Worm (Caenorhabditis elegans) whole organism, L4 larva: Measurements from ENCODE around the gene K09F6.7.

ENCODE experiments used
- F26F4.8 ChIP-seq: fragments of 200-800 bp; sonication (Bioruptor generic); conservative IDR thresholded peaks from 2 replicates; pipeline ENCODE4 v1.3.6; 2022; ENCODE audit warnings: missing genetic modification characterization, missing compliant biosample characterization
- Y5F2A.4 ChIP-seq: fragments of 200-800 bp; sonication (Bioruptor generic); optimal IDR thresholded peaks from 2 replicates; lab custom pipeline; 2018; ENCODE audit warnings: mild to moderate bottlenecking, missing genetic modification characterization, missing compliant biosample characterization
- arid-1 ChIP-seq: fragments of 200-800 bp; sonication (Bioruptor generic); conservative IDR thresholded peaks from 2 replicates; pipeline ENCODE4 v1.3.6; 2022; ENCODE audit warnings: missing genetic modification reagents, missing genetic modification characterization, missing compliant biosample characterization
- attf-4 ChIP-seq: sonication (generic microtip); optimal IDR thresholded peaks from 3 replicates; lab custom pipeline; 2017; ENCODE audit warnings: missing biosample characterization, missing genetic modification characterization
- ceh-32 ChIP-seq: sonication (generic microtip); optimal IDR thresholded peaks from 2 replicates; lab custom pipeline; 2016; ENCODE audit warnings: mild to moderate bottlenecking, missing genetic modification characterization, missing compliant biosample characterization; ENCODE audit not compliant: poor library complexity
- ceh-44 ChIP-seq: fragments of 200-800 bp; sonication (Bioruptor generic); IDR thresholded peaks from 2 replicates; pipeline ENCODE4 v1.3.6; 2022; ENCODE audit warnings: missing genetic modification reagents, missing genetic modification characterization, missing compliant biosample characterization
- ces-1 ChIP-seq: fragments of 150-350 bp; sonication (generic microtip); optimal IDR thresholded peaks from 4 replicates; lab custom pipeline; 2014; ENCODE audit warnings: missing biosample characterization, missing genetic modification reagents, missing genetic modification characterization
- ctbp-1 ChIP-seq: fragments of 200-800 bp; sonication (Bioruptor generic); IDR thresholded peaks from 2 replicates; pipeline ENCODE4 v1.3.6; 2022; ENCODE audit warnings: missing genetic modification reagents, missing genetic modification characterization, missing compliant biosample characterization
- daf-16 ChIP-seq, 3 experiments: sonication (generic microtip); optimal IDR thresholded peaks; 2 replicates each; lab custom pipeline; 2016 to 2017; ENCODE audit warnings: missing genetic modification characterization in 3 of 3, missing genetic modification reagents in 3 of 3, mild to moderate bottlenecking in 2 of 3, missing compliant biosample characterization in 2 of 3, missing biosample characterization in 1 of 3, moderate library complexity in 1 of 3
- daf-8 ChIP-seq: fragments of 200-800 bp; sonication (Bioruptor generic); IDR thresholded peaks from 2 replicates; pipeline ENCODE4 v1.3.6; 2022; ENCODE audit warnings: missing genetic modification characterization, missing compliant biosample characterization
- dmd-6 ChIP-seq: fragments of 200-800 bp; sonication (Bioruptor generic); IDR thresholded peaks from 2 replicates; pipeline ENCODE4 v1.3.6; 2022; ENCODE audit warnings: missing genetic modification reagents, missing genetic modification characterization, missing compliant biosample characterization
- dmd-9 ChIP-seq: fragments of 200-800 bp; sonication (Bioruptor generic); IDR thresholded peaks from 2 replicates; pipeline ENCODE4 v1.3.6; 2022; ENCODE audit warnings: missing genetic modification reagents, missing genetic modification characterization, missing compliant biosample characterization
- duxl-1 ChIP-seq: sonication (generic microtip); optimal IDR thresholded peaks from 2 replicates; lab custom pipeline; 2016; ENCODE audit warnings: mild to moderate bottlenecking, missing genetic modification characterization, moderate library complexity, missing compliant biosample characterization; ENCODE audit not compliant: poor library complexity
- dve-1 ChIP-seq: sonication (generic microtip); optimal IDR thresholded peaks from 2 replicates; lab custom pipeline; 2017; ENCODE audit warnings: antibody characterized with exemption, mild to moderate bottlenecking, missing genetic modification characterization, missing compliant biosample characterization; ENCODE audit not compliant: insufficient read depth
- hif-1 ChIP-seq, 2 experiments: sonication (generic microtip); optimal IDR thresholded peaks; 2 replicates each; lab custom pipeline; 2016 to 2017; ENCODE audit warnings: missing compliant biosample characterization in 2 of 2, missing genetic modification characterization in 2 of 2, missing genetic modification reagents in 2 of 2, missing genotype in 2 of 2, mild to moderate bottlenecking in 1 of 2
- hlh-11 ChIP-seq: fragments of 200-800 bp; sonication (Bioruptor generic); optimal IDR thresholded peaks from 2 replicates; lab custom pipeline; 2018; ENCODE audit warnings: mild to moderate bottlenecking, missing genetic modification characterization, missing compliant biosample characterization
- hlh-30 ChIP-seq: sonication (generic microtip); optimal IDR thresholded peaks from 2 replicates; lab custom pipeline; 2017; ENCODE audit warnings: antibody characterized with exemption, mild to moderate bottlenecking, missing genetic modification characterization, missing compliant biosample characterization; ENCODE audit not compliant: insufficient read depth
- lin-1 ChIP-seq: fragments of 200-800 bp; sonication (Bioruptor generic); IDR thresholded peaks from 2 replicates; pipeline ENCODE4 v1.3.6; 2022; ENCODE audit warnings: missing genetic modification reagents, missing genetic modification characterization, missing compliant biosample characterization
- lir-3 ChIP-seq: sonication (generic microtip); optimal IDR thresholded peaks from 2 replicates; lab custom pipeline; 2016; ENCODE audit warnings: mild to moderate bottlenecking, missing genetic modification characterization, missing compliant biosample characterization
- mdt-29 ChIP-seq: fragments of 200-800 bp; sonication (Bioruptor generic); IDR thresholded peaks from 2 replicates; pipeline ENCODE4 v1.3.6; 2022; ENCODE audit warnings: missing genetic modification reagents, missing genetic modification characterization, missing compliant biosample characterization
- mxl-2 ChIP-seq: fragments of 200-800 bp; sonication (Bioruptor generic); conservative IDR thresholded peaks from 2 replicates; pipeline ENCODE4 v1.3.6; 2022; ENCODE audit warnings: missing genetic modification reagents, missing genetic modification characterization, missing compliant biosample characterization
- nhr-28 ChIP-seq: fragments of 150-350 bp; optimal IDR thresholded peaks from 2 replicates; lab custom pipeline; 2014; ENCODE audit warnings: missing biosample characterization, missing genetic modification characterization
- nhr-48 ChIP-seq: sonication (generic microtip); optimal IDR thresholded peaks from 2 replicates; lab custom pipeline; 2016; ENCODE audit warnings: mild to moderate bottlenecking, missing genetic modification characterization, missing compliant biosample characterization
- nhr-76 ChIP-seq: fragments of 150-350 bp; optimal IDR thresholded peaks from 2 replicates; lab custom pipeline; 2014; ENCODE audit warnings: missing biosample characterization, missing genetic modification characterization
- pqm-1 ChIP-seq: sonication (generic microtip); optimal IDR thresholded peaks from 2 replicates; lab custom pipeline; 2017; ENCODE audit warnings: missing biosample characterization, missing genetic modification characterization
- set-16 ChIP-seq: fragments of 200-800 bp; sonication (Bioruptor generic); IDR thresholded peaks from 2 replicates; pipeline ENCODE4 v1.3.6; 2022; ENCODE audit warnings: missing genetic modification reagents, missing genetic modification characterization, missing compliant biosample characterization
- snpc-1.2 ChIP-seq: fragments of 200-800 bp; sonication (Bioruptor generic); IDR thresholded peaks from 2 replicates; pipeline ENCODE4 v1.3.6; 2022; ENCODE audit warnings: missing genetic modification reagents, missing genetic modification characterization, missing compliant biosample characterization
- unc-130 ChIP-seq: sonication (generic microtip); optimal IDR thresholded peaks from 2 replicates; lab custom pipeline; 2016; ENCODE audit warnings: missing genetic modification reagents, missing genetic modification characterization, missing compliant biosample characterization
- unc-39 ChIP-seq: sonication (generic microtip); optimal IDR thresholded peaks from 2 replicates; lab custom pipeline; 2017; ENCODE audit warnings: missing biosample characterization, missing genetic modification characterization
- unc-62 ChIP-seq, 3 experiments: fragments of 150-350 bp in 1 of 3; sonication (generic microtip); optimal IDR thresholded peaks in 2 of 3; peaks in 1 of 3; 1 replicate in 1 of 3; 2 replicates in 2 of 3; lab custom pipeline; 2014 to 2017; ENCODE audit warnings: missing biosample characterization in 3 of 3, missing genetic modification characterization in 3 of 3, missing genetic modification reagents in 3 of 3, missing genotype in 1 of 3
- zfp-3 ChIP-seq: fragments of 200-800 bp; sonication (Bioruptor generic); conservative IDR thresholded peaks from 2 replicates; pipeline ENCODE4 v1.3.6; 2022; ENCODE audit warnings: missing genetic modification reagents, missing genetic modification characterization, missing compliant biosample characterization
- ztf-11 ChIP-seq: fragments of 150-350 bp; optimal IDR thresholded peaks from 2 replicates; lab custom pipeline; 2014; ENCODE audit warnings: missing biosample characterization, missing genetic modification characterization

K09F6.7 gene

DNA sequence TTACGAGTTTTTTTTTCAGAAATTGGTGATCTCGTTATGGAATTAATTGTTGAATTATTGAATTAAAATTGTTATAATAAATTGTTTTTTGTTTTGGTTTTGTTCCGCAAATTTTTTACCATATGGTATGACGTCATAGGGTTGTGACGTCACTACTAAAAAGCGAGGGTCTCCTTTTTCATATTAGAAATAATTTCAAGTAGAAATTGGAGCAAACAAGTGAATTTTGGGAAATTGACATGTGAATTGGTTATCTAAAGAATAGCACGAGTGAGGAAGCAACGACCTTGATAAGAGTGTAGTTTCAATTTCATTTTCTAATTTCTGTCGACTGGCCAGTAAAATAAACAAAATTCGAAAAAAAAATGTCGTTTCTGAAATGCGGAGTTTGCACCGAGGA, 43.6 kb upstream of the K09F6.7 start, which contains the start of gene F43C11.7 (continued):
- TF ChIP-seq dmd-9 (GFP tag; lab: Robert Waterston, UW) (no peak), lir-3 (tag; lab: Kevin White, UChicago) (no peak), attf-4 (tag; lab: Kevin White, UChicago) (no peak), daf-8 (GFP tag; lab: Robert Waterston, UW) (no peak), snpc-1.2 (GFP tag; lab: Robert Waterston, UW) (no peak), set-16 (GFP tag; lab: Robert Waterston, UW) (no peak), duxl-1 (no peak), hif-1 (tag; optimal IDR thresholded peaks at IDR 0.05; lab: Kevin White, UChicago) (no peak)

DNA sequence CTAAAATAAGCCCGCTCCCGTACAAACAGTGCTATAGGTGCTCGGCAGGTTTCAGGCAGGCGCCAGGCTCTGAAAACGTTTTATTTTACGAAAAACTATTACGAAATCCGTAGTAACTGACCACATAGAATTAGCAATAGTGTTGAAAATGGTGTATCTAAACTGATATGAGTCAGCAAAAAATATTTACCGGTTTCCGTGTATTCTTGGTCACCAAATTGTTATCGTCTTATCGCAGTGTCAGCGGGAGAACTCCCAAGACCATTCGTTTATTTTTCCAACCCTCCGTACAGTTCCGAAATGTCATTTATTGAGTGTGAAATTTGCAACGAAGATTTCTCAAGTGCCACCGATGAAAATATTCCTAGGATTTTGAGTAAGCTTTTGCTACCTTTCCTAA, 40.3 kb upstream of the K09F6.7 start, which contains the start of gene F43C11.8:
TSS of gene F43C11.8 (plus strand) at position 301 of the 400 bp plus-strand sequence.
- TF ChIP-seq daf-16 (GFP tag; optimal IDR thresholded peaks at IDR 0.05; lab: Kevin White, UChicago) (no peak), daf-16 (tag; optimal IDR thresholded peaks at IDR 0.05; lab: Kevin White, UChicago) (peak; percentile 11), ceh-44 (no peak)

DNA sequence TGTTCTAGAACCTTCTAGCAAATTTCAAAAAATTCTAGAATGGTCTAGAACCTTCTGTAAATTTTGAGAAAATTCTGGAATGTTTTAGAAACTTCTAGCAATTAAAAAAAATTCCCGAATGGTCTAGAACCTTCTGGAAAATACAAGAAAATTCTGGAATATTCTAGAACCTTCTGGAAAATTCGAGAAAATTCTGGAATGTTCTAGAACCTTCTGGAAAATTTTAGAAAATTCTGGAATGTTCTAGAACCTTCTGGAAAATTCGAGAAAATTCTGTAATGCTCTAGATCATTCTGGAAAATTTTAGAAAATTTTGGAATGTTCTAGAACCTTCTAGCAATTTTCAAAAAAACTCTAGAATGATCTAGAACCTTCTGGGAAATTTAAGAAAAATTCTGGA, 38.5 kb upstream of the K09F6.7 start:
- TF ChIP-seq Y5F2A.4 (GFP tag; lab: Kevin White, UChicago): no peak
- TF ChIP-seq mdt-29 (GFP tag; lab: Robert Waterston, UW): 0 out of 2 replicates have a peak, but pooled peaks have one; percentile 28

DNA sequence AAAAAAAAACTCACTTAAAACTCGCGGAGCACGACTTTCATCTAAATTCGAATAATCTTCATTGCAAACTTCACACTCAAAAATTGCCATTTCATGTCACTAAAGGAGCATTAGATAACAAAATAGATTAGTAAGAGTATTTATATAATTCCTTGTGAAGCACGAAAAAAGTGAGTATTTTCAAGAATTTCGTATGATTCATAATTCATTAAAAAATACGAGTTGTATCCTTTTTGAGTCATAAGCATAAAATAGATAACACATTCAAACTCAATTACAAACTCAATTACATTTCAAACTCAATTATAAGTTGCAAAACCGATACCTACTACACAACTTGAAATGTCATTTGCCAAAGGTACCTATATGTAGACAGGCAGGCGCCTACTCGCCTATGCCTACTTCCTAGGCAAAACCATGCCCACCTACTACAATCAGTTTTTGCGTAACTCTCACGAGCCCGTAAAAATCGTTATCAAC, 37.1 kb upstream of the K09F6.7 start, which contains the start of the genes ZK1240.8 and ZK1240.1:
TSS of gene ZK1240.8 (minus strand) at position 101 of the 480 bp plus-strand sequence.
TSS of gene ZK1240.1 (plus strand) at position 430 of the 480 bp plus-strand sequence.
- no peak for TF ChIP-seq ceh-44
- peak in 1 of 2 experiments; percentile 86 for TF ChIP-seq unc-62 (GFP tag; optimal IDR thresholded peaks at IDR 0.05 in 1 of 2; lab: Kevin White, UChicago)
- no peak for TF ChIP-seq unc-62 (tag; optimal IDR thresholded peaks at IDR 0.05; lab: Kevin White, UChicago)
- TF ChIP-seq F26F4.8: no peak
- TF ChIP-seq nhr-28 (tag; lab: Kevin White, UChicago): peak; percentile 3
- no peak for TF ChIP-seq ces-1 (GFP tag; lab: Kevin White, UChicago)
- no peak for TF ChIP-seq unc-130 (GFP tag; lab: Kevin White, UChicago)
- TF ChIP-seq ctbp-1 (GFP tag; lab: Robert Waterston, UW): no peak

DNA sequence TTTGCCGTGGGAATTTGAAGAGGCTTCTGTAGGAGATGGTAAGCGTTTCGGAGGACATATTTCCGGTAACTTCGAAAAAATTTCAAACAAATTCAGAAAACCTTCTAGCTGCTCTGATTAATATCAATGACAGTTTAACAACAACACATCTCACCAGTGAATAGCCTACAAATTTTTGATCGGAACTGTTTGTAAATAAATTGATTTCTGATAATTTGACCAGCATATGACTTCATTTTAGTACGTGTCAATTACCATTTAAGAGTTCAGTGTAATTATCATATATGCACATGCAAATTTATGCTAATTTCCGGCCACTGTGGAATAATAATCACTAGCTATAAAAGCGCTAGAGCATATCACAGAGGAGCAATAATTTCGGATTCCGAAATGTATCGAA, 33.0 kb upstream of the K09F6.7 start, which contains the start of gene ZK1240.11:
TSS of gene ZK1240.11 (plus strand) at position 301 of the 400 bp plus-strand sequence.
- TF ChIP-seq set-16 (GFP tag; lab: Robert Waterston, UW): no peak
- TF ChIP-seq unc-39 (tag; lab: Kevin White, UChicago): no peak

DNA sequence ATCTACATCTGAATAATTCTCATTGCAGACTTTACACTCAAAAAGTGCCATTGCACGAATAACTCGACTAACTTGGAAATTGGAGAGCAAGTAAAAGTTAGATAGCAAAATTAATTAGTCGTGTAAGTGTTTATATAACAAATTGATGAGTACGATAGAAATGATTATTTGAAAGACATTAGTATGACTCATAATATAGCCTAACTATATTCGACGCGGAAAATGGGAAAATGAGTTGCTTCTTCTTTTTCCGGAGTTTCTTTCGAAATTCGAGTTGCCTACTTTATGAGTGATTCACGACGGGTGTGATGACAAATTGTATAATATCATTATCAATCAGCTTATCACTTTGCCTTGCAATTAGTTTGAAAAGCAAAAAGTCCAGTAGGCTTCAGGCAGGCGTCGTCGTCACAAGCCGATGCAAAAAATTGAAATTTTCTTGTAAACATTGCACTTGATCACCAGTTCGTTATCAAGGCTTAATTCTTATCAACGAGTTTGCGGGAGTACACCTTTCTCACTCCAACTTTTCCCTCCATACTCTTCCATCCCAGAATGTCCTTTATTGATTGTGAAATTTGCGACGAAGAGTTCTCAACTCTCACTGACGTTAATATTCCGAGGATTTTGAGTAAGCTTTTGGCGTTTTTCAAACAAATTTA, 31.1 kb upstream of the K09F6.7 start, which contains the start of the genes ZK1240.6 and ZK1240.2:
TSS of gene ZK1240.6 (minus strand) at position 51 of the 662 bp plus-strand sequence.
TSS of gene ZK1240.2 (plus strand) at position 520 of the 662 bp plus-strand sequence.
- TF ChIP-seq nhr-76 (tag; lab: Kevin White, UChicago) (no peak), nhr-28 (tag; lab: Kevin White, UChicago) (peak; percentile 69), nhr-48 (tag; lab: Kevin White, UChicago) (no peak), pqm-1 (tag; lab: Kevin White, UChicago) (peak; percentile 85), hlh-11 (peak; percentile 55), ceh-32 (tag; lab: Kevin White, UChicago) (no peak), hlh-30 (tag; lab: Kevin White, UChicago) (peak; percentile 29), lin-1 (GFP tag; lab: Robert Waterston, UW) (peak; percentile 17; the same call in 1 of the 2 replicates), dve-1 (tag; lab: Kevin White, UChicago) (peak; percentile 51), zfp-3 (GFP tag; lab: Robert Waterston, UW) (no peak), daf-16 (GFP tag; optimal IDR thresholded peaks at IDR 0.05; lab: Kevin White, UChicago) (no peak), daf-16 (tag; optimal IDR thresholded peaks at IDR 0.05; lab: Kevin White, UChicago) (peak; percentile 72), mxl-2 (GFP tag; lab: Robert Waterston, UW) (no peak), ztf-11 (tag; lab: Kevin White, UChicago) (no peak), arid-1 (no peak), dmd-6 (GFP tag; lab: Robert Waterston, UW) (peak; percentile 76)
